Fruit fly (Drosophila melanogaster) whole organism, embryonic: ENCODE data around the gene CG3040.
A peak's percentile ranks its signal among the peaks of the same experiment; 100 is the strongest.

ENCODE experiments used
- Blimp-1 ChIP-seq: fragments of 200-800 bp; sonication (Bioruptor generic); optimal IDR thresholded peaks from 3 replicates; lab custom pipeline; 2018; ENCODE audit warnings: missing biosample characterization, missing genetic modification characterization, mild to moderate bottlenecking, moderate library complexity, missing genetic modification reagents
- C15 ChIP-seq: fragments of 200-800 bp; sonication (Bioruptor generic); IDR thresholded peaks from 3 replicates; pipeline ENCODE4 v1.3.6; 2022; ENCODE audit warnings: missing biosample characterization, missing genetic modification characterization
- CG10147 ChIP-seq: fragments of 200-800 bp; sonication (Bioruptor generic); optimal IDR thresholded peaks from 2 replicates; lab custom pipeline; 2019; ENCODE audit warnings: missing biosample characterization, mild to moderate bottlenecking, missing genetic modification characterization, moderate library complexity
- CG10366 ChIP-seq: fragments of 200-800 bp; sonication (Bioruptor generic); IDR thresholded peaks from 2 replicates; pipeline ENCODE4 v1.3.6; 2022; ENCODE audit warnings: missing biosample characterization, missing genetic modification characterization
- CG11085 ChIP-seq: fragments of 200-800 bp; sonication (Bioruptor generic); IDR thresholded peaks from 2 replicates; pipeline ENCODE4 v1.3.6; 2022; ENCODE audit warnings: missing biosample characterization, missing genetic modification characterization
- CG14014 ChIP-seq: fragments of 200-800 bp; sonication (Bioruptor generic); IDR thresholded peaks from 2 replicates; pipeline ENCODE4 v1.3.6; 2022; ENCODE audit warnings: missing biosample characterization, missing genetic modification characterization
- CG1603 ChIP-seq: fragments of 200-800 bp; sonication (Bioruptor generic); optimal IDR thresholded peaks from 2 replicates; lab custom pipeline; 2019; ENCODE audit warnings: missing biosample characterization, mild to moderate bottlenecking, missing genetic modification characterization, moderate library complexity
- CG1647 ChIP-seq: fragments of 200-800 bp; sonication (Bioruptor generic); optimal IDR thresholded peaks from 3 replicates; lab custom pipeline; 2016; ENCODE audit warnings: missing biosample characterization, missing genetic modification characterization
- CG16779 ChIP-seq: fragments of 200-800 bp; sonication (Bioruptor generic); IDR thresholded peaks from 2 replicates; pipeline ENCODE4 v1.3.6; 2022; ENCODE audit warnings: missing biosample characterization, missing genetic modification characterization
- CG18619 ChIP-seq: fragments of 200-800 bp; sonication (Bioruptor generic); optimal IDR thresholded peaks from 3 replicates; lab custom pipeline; 2017; ENCODE audit warnings: missing biosample characterization, mild to moderate bottlenecking, missing genetic modification characterization
- CG2120 ChIP-seq: fragments of 200-800 bp; sonication (Bioruptor generic); optimal IDR thresholded peaks from 3 replicates; lab custom pipeline; 2016; ENCODE audit warnings: missing biosample characterization, missing genetic modification characterization
- CG33213 ChIP-seq: fragments of 200-800 bp; sonication (Bioruptor generic); optimal IDR thresholded peaks from 3 replicates; lab custom pipeline; 2016; ENCODE audit warnings: missing biosample characterization, missing genetic modification characterization
- CG4617 ChIP-seq: fragments of 200-800 bp; sonication (Bioruptor generic); optimal IDR thresholded peaks from 3 replicates; lab custom pipeline; 2016; ENCODE audit warnings: missing biosample characterization, missing genetic modification characterization, borderline replicate concordance
- CG7357 ChIP-seq: fragments of 200-800 bp; sonication (Bioruptor generic); IDR thresholded peaks from 3 replicates; pipeline ENCODE4 v1.3.6; 2022; ENCODE audit warnings: missing biosample characterization, missing genetic modification characterization
- Camta ChIP-seq: fragments of 200-800 bp; sonication (Bioruptor generic); optimal IDR thresholded peaks from 2 replicates; lab custom pipeline; 2016; ENCODE audit warnings: missing biosample characterization, missing genetic modification characterization
- CoRest ChIP-seq: fragments of 200-800 bp; sonication (Bioruptor generic); optimal IDR thresholded peaks from 3 replicates; lab custom pipeline; 2018; ENCODE audit warnings: missing biosample characterization, mild to moderate bottlenecking, missing genetic modification characterization, moderate library complexity
- Deaf1 ChIP-seq: fragments of 200-800 bp; optimal IDR thresholded peaks from 3 replicates; lab custom pipeline; 2019; ENCODE audit warnings: missing biosample characterization, mild to moderate bottlenecking, missing genetic modification characterization, moderate library complexity
- Dek ChIP-seq: fragments of 200-800 bp; sonication (Bioruptor generic); optimal IDR thresholded peaks from 3 replicates; lab custom pipeline; 2019; ENCODE audit warnings: missing biosample characterization, mild to moderate bottlenecking, missing genetic modification characterization, moderate library complexity
- Dfd ChIP-seq, 2 experiments: fragments of >200 bp; optimal IDR thresholded peaks; 2 replicates each; lab custom pipeline; 2017; ENCODE audit warnings: missing biosample characterization in 2 of 2, missing genetic modification characterization in 2 of 2
- Drgx ChIP-seq: fragments of 200-800 bp; sonication (Bioruptor generic); IDR thresholded peaks from 2 replicates; pipeline ENCODE4 v1.3.6; 2022; ENCODE audit warnings: missing biosample characterization, missing genetic modification characterization
- GATAe ChIP-seq: fragments of 200-800 bp; sonication (Bioruptor generic); conservative IDR thresholded peaks from 2 replicates; pipeline ENCODE4 v1.3.6; 2022; ENCODE audit warnings: missing biosample characterization, missing genetic modification characterization
- Gsc ChIP-seq: fragments of 200-800 bp; sonication (Bioruptor generic); IDR thresholded peaks from 2 replicates; pipeline ENCODE4 v1.3.6; 2022; ENCODE audit warnings: missing biosample characterization, missing genetic modification characterization
- Hr39 ChIP-seq: fragments of >200 bp; optimal IDR thresholded peaks from 2 replicates; lab custom pipeline; 2017
- Xrp1 ChIP-seq: fragments of 200-800 bp; sonication (Bioruptor generic); IDR thresholded peaks from 2 replicates; pipeline ENCODE4 v1.3.6; 2022; ENCODE audit warnings: missing biosample characterization, missing genetic modification characterization
- YL-1 ChIP-seq: fragments of 200-800 bp; sonication (Bioruptor generic); optimal IDR thresholded peaks from 3 replicates; lab custom pipeline; 2017; ENCODE audit warnings: missing biosample characterization, mild to moderate bottlenecking, missing genetic modification characterization
- ac ChIP-seq: fragments of 200-800 bp; sonication (Bioruptor generic); optimal IDR thresholded peaks from 3 replicates; lab custom pipeline; 2017; ENCODE audit warnings: missing biosample characterization, mild to moderate bottlenecking, missing genetic modification characterization
- ash1 ChIP-seq: fragments of 200-800 bp; sonication (Bioruptor generic); optimal IDR thresholded peaks from 2 replicates; lab custom pipeline; 2018; ENCODE audit warnings: missing biosample characterization, mild to moderate bottlenecking, missing genetic modification characterization
- chinmo ChIP-seq: fragments of 200-800 bp; sonication (Bioruptor generic); IDR thresholded peaks from 4 replicates; pipeline ENCODE4 v1.3.6; 2022; ENCODE audit warnings: missing biosample characterization, missing genetic modification characterization; ENCODE audit not compliant: partially characterized antibody
- cwo ChIP-seq: fragments of 200-800 bp; sonication (Bioruptor generic); optimal IDR thresholded peaks from 3 replicates; lab custom pipeline; 2017; ENCODE audit warnings: missing biosample characterization, missing genetic modification characterization, mild to moderate bottlenecking, moderate library complexity, missing genetic modification reagents
- disco-r ChIP-seq: fragments of 200-800 bp; sonication (Bioruptor generic); optimal IDR thresholded peaks from 2 replicates; lab custom pipeline; 2016; ENCODE audit warnings: missing biosample characterization, missing genetic modification characterization
- dysf ChIP-seq: fragments of 200-800 bp; sonication (Bioruptor generic); IDR thresholded peaks from 3 replicates; pipeline ENCODE4 v1.3.6; 2022; ENCODE audit warnings: missing biosample characterization, missing genetic modification characterization
- fd3F ChIP-seq: fragments of 200-800 bp; sonication (Bioruptor generic); optimal IDR thresholded peaks from 2 replicates; lab custom pipeline; 2018; ENCODE audit warnings: missing biosample characterization, mild to moderate bottlenecking, missing genetic modification characterization, moderate library complexity
- ftz-f1 ChIP-seq: fragments of 200-800 bp; sonication (Bioruptor generic); optimal IDR thresholded peaks from 2 replicates; lab custom pipeline; 2016; ENCODE audit warnings: missing biosample characterization, missing genetic modification characterization
- gcm ChIP-seq: fragments of 200-800 bp; sonication (Bioruptor generic); optimal IDR thresholded peaks from 2 replicates; lab custom pipeline; 2019; ENCODE audit warnings: missing biosample characterization, mild to moderate bottlenecking, missing genetic modification characterization, moderate library complexity
- grau ChIP-seq: fragments of 200-800 bp; optimal IDR thresholded peaks from 3 replicates; lab custom pipeline; 2019; ENCODE audit warnings: missing biosample characterization, mild to moderate bottlenecking, missing genetic modification characterization, moderate library complexity
- ham ChIP-seq: fragments of 200-800 bp; sonication (Bioruptor generic); IDR thresholded peaks from 2 replicates; pipeline ENCODE4 v1.3.6; 2022; ENCODE audit warnings: missing biosample characterization, missing genetic modification characterization
- lab ChIP-seq: fragments of 200-800 bp; sonication (Bioruptor generic); optimal IDR thresholded peaks from 3 replicates; lab custom pipeline; 2017; ENCODE audit warnings: missing biosample characterization, missing genetic modification characterization, mild to moderate bottlenecking, moderate library complexity, missing genetic modification reagents
- lbe ChIP-seq: fragments of 200-800 bp; sonication (Bioruptor generic); optimal IDR thresholded peaks from 2 replicates; lab custom pipeline; 2016; ENCODE audit warnings: missing biosample characterization, mild to moderate bottlenecking, missing genetic modification characterization
- pan ChIP-seq, 4 experiments: fragments of >200 bp in 3 of 4; fragments of 200-800 bp in 1 of 4; sonication (Bioruptor generic) in 1 of 4; optimal IDR thresholded peaks in 3 of 4; IDR thresholded peaks in 1 of 4; 2 replicates each; pipeline versions ENCODE4 v1.3.6 to Lab custom; 2017 to 2022; ENCODE audit warnings: missing biosample characterization in 2 of 4, missing genetic modification characterization in 2 of 4, mixed read lengths in 1 of 4
- pum ChIP-seq: fragments of 200-800 bp; sonication (Bioruptor generic); optimal IDR thresholded peaks from 2 replicates; lab custom pipeline; 2016; ENCODE audit warnings: missing biosample characterization, missing genetic modification characterization
- run ChIP-seq: fragments of 200-800 bp; sonication (Bioruptor generic); optimal IDR thresholded peaks from 3 replicates; lab custom pipeline; 2018; ENCODE audit warnings: missing biosample characterization, mild to moderate bottlenecking, missing genetic modification characterization
- salm ChIP-seq: fragments of 200-800 bp; sonication (Bioruptor generic); optimal IDR thresholded peaks from 2 replicates; lab custom pipeline; 2018; ENCODE audit warnings: missing biosample characterization, mild to moderate bottlenecking, missing genetic modification characterization
- sim ChIP-seq: fragments of 200-800 bp; sonication (Bioruptor generic); IDR thresholded peaks from 2 replicates; pipeline ENCODE4 v1.3.6; 2022; ENCODE audit warnings: missing biosample characterization, missing genetic modification characterization
- slou ChIP-seq: fragments of 200-800 bp; sonication (Bioruptor generic); optimal IDR thresholded peaks from 3 replicates; lab custom pipeline; 2016; ENCODE audit warnings: missing biosample characterization, missing genetic modification characterization
- sr ChIP-seq: fragments of 200-800 bp; sonication (Bioruptor generic); IDR thresholded peaks from 3 replicates; pipeline ENCODE4 v1.3.6; 2022; ENCODE audit warnings: missing biosample characterization, missing genetic modification characterization
- unc-4 ChIP-seq: fragments of 200-800 bp; sonication (Bioruptor generic); IDR thresholded peaks from 2 replicates; pipeline ENCODE4 v1.3.6; 2022; ENCODE audit warnings: missing biosample characterization, missing genetic modification characterization; ENCODE audit not compliant: partially characterized antibody
- wdn ChIP-seq: fragments of 200-800 bp; sonication (Bioruptor generic); IDR thresholded peaks from 2 replicates; pipeline ENCODE4 v1.3.6; 2022; ENCODE audit warnings: missing biosample characterization, missing genetic modification characterization
- wek ChIP-seq: fragments of 200-800 bp; sonication (Bioruptor generic); optimal IDR thresholded peaks from 3 replicates; lab custom pipeline; 2018; ENCODE audit warnings: missing biosample characterization, mild to moderate bottlenecking, missing genetic modification characterization, moderate library complexity
- zfh1 ChIP-seq: fragments of 200-800 bp; sonication (Bioruptor generic); IDR thresholded peaks from 3 replicates; pipeline ENCODE4 v1.3.6; 2022; ENCODE audit warnings: missing biosample characterization, missing genetic modification characterization

The CG3040 gene

dm6 chrX:7008102-7009087 is 35.2 kb upstream of the CG3040 start (continued):
- TF ChIP-seq CG1647 (GFP tag; lab: Kevin White, UChicago) (no peak), CG1603 (tag; lab: Kevin White, UChicago) (peak; percentile 8), Blimp-1 (peak; percentile 34), disco-r (GFP tag; lab: Kevin White, UChicago) (no peak), CG11085 (GFP tag; lab: Robert Waterston, UW) (no peak), unc-4 (GFP tag; lab: Robert Waterston, UW) (no peak), CG18619 (GFP tag; lab: Kevin White, UChicago) (no peak), CoRest (tag; lab: Kevin White, UChicago) (no peak), CG33213 (GFP tag; lab: Kevin White, UChicago) (no peak), CG16779 (GFP tag; lab: Robert Waterston, UW) (no peak), slou (GFP tag; lab: Kevin White, UChicago) (no peak), GATAe (GFP tag; lab: Robert Waterston, UW) (no peak), CG14014 (GFP tag; lab: Robert Waterston, UW) (no peak), Xrp1 (GFP tag; lab: Robert Waterston, UW) (0 out of 2 replicates have a peak, but pooled peaks have one; percentile 18), ash1 (no peak), lab (GFP tag; lab: Kevin White, UChicago) (no peak), zfh1 (GFP tag; lab: Robert Waterston, UW) (no peak), CG7357 (no peak), Drgx (GFP tag; lab: Robert Waterston, UW) (peak; percentile 74; the same call in 1 of the 2 replicates), sr (GFP tag; lab: Robert Waterston, UW) (no peak), salm (no peak), CG4617 (GFP tag; lab: Kevin White, UChicago) (no peak), ac (GFP tag; lab: Kevin White, UChicago) (no peak), dysf (GFP tag; lab: Robert Waterston, UW) (no peak), sim (GFP tag; lab: Robert Waterston, UW) (no peak), grau (tag; lab: Kevin White, UChicago) (peak; percentile 85), Deaf1 (tag; lab: Kevin White, UChicago) (no peak), Dfd (GFP tag; optimal IDR thresholded peaks at IDR 0.05; lab: Kevin White, UChicago) (no peak), pan (optimal IDR thresholded peaks at IDR 0.05; lab: Kevin White, UChicago) (no peak), pan (GFP tag; optimal IDR thresholded peaks at IDR 0.05 in 1 of 2, IDR thresholded peaks at IDR 0.05 in 1 of 2) (no peak), fd3F (GFP tag; lab: Kevin White, UChicago) (no peak), gcm (GFP tag; lab: Kevin White, UChicago) (no peak), wdn (GFP tag; lab: Robert Waterston, UW) (no peak), Hr39 (no peak), CG2120 (no peak), CG10366 (GFP tag; lab: Robert Waterston, UW) (no peak), ham (GFP tag; lab: Robert Waterston, UW) (no peak), Gsc (GFP tag; lab: Robert Waterston, UW) (no peak), C15 (GFP tag; lab: Robert Waterston, UW) (no peak), Camta (GFP tag; lab: Kevin White, UChicago) (no peak), wek (GFP tag; lab: Kevin White, UChicago) (no peak), Dek (tag; lab: Kevin White, UChicago) (no peak), run (no peak), YL-1 (GFP tag; lab: Kevin White, UChicago) (no peak), cwo (GFP tag; lab: Kevin White, UChicago) (no peak), CG10147 (no peak), pum (GFP tag; lab: Kevin White, UChicago) (no peak), chinmo (GFP tag; lab: Robert Waterston, UW) (no peak), lbe (peak; percentile 23), ftz-f1 (GFP tag; lab: Kevin White, UChicago) (no peak)
